Worm (Caenorhabditis elegans) whole organism, young adult: ENCODE data around the gene E02C12.10.

ENCODE experiments used
- B0035.1 ChIP-seq: sonication (generic microtip); optimal IDR thresholded peaks from 2 replicates; lab custom pipeline; 2016; ENCODE audit warnings: missing genetic modification characterization, mild to moderate bottlenecking, missing compliant biosample characterization, missing genotype, missing genetic modification reagents
- B0261.1 ChIP-seq: sonication (generic microtip); optimal IDR thresholded peaks from 2 replicates; lab custom pipeline; 2016; ENCODE audit warnings: mild to moderate bottlenecking, missing genetic modification characterization, moderate library complexity, missing compliant biosample characterization
- F10E7.11 ChIP-seq: sonication (generic microtip); optimal IDR thresholded peaks from 2 replicates; lab custom pipeline; 2017; ENCODE audit warnings: mild to moderate bottlenecking, missing genetic modification characterization, moderate library complexity, missing compliant biosample characterization
- F22D6.2 ChIP-seq: sonication (generic microtip); optimal IDR thresholded peaks from 2 replicates; lab custom pipeline; 2016; ENCODE audit warnings: mild to moderate bottlenecking, missing genetic modification characterization, missing compliant biosample characterization
- F23B12.7 ChIP-seq: sonication (generic microtip); optimal IDR thresholded peaks from 2 replicates; lab custom pipeline; 2017; ENCODE audit warnings: missing genetic modification characterization, mild to moderate bottlenecking, missing compliant biosample characterization, antibody characterized with exemption, moderate library complexity; ENCODE audit not compliant: insufficient read depth
- F33H1.4 ChIP-seq: fragments of 200-800 bp; sonication (Bioruptor generic); IDR thresholded peaks from 2 replicates; pipeline ENCODE4 v1.3.6; 2022; ENCODE audit warnings: missing genetic modification reagents, missing genetic modification characterization, missing compliant biosample characterization
- F49E8.2 ChIP-seq: sonication (generic microtip); optimal IDR thresholded peaks from 3 replicates; lab custom pipeline; 2017; ENCODE audit warnings: missing genetic modification characterization, mild to moderate bottlenecking, missing compliant biosample characterization, antibody characterized with exemption, moderate library complexity; ENCODE audit not compliant: insufficient read depth
- F57A8.1 ChIP-seq: fragments of 200-800 bp; sonication (Bioruptor generic); optimal IDR thresholded peaks from 2 replicates; lab custom pipeline; 2018; ENCODE audit warnings: mild to moderate bottlenecking, missing genetic modification characterization, moderate library complexity, missing compliant biosample characterization
- K12H6.12 ChIP-seq: fragments of 200-800 bp; sonication (Bioruptor generic); optimal IDR thresholded peaks from 2 replicates; lab custom pipeline; 2018; ENCODE audit warnings: mild to moderate bottlenecking, missing genetic modification characterization, missing compliant biosample characterization
- T07F8.4 ChIP-seq: sonication (generic microtip); optimal IDR thresholded peaks from 2 replicates; lab custom pipeline; 2016; ENCODE audit warnings: mild to moderate bottlenecking, missing genetic modification characterization, moderate library complexity, missing compliant biosample characterization
- ama-1 ChIP-seq, 3 experiments: fragments of 150-350 bp in 1 of 3; sonication (generic microtip) in 2 of 3; optimal IDR thresholded peaks; 2 replicates each; lab custom pipeline; 2014 to 2018; ENCODE audit warnings: missing biosample characterization in 2 of 3, missing genetic modification characterization in 2 of 3, missing genetic modification reagents in 2 of 3
- aptf-2 ChIP-seq: fragments of 200-800 bp; sonication (Bioruptor generic); conservative IDR thresholded peaks from 2 replicates; pipeline ENCODE4 v1.3.6; 2022; ENCODE audit warnings: missing genetic modification reagents, missing genetic modification characterization, missing compliant biosample characterization
- attf-3 ChIP-seq: fragments of 200-800 bp; sonication (Bioruptor generic); conservative IDR thresholded peaks from 2 replicates; pipeline ENCODE4 v1.3.6; 2022; ENCODE audit warnings: missing genetic modification reagents, missing genetic modification characterization, missing compliant biosample characterization
- bed-1 ChIP-seq: fragments of 200-800 bp; sonication (Bioruptor generic); IDR thresholded peaks from 2 replicates; pipeline ENCODE4 v1.3.6; 2022; ENCODE audit warnings: missing genetic modification reagents, missing genetic modification characterization, missing compliant biosample characterization
- cebp-2 ChIP-seq: fragments of 200-800 bp; sonication (Bioruptor generic); IDR thresholded peaks from 2 replicates; pipeline ENCODE4 v1.3.6; 2022; ENCODE audit warnings: missing genetic modification characterization, missing compliant biosample characterization
- ceh-27 ChIP-seq: fragments of 200-800 bp; sonication (Bioruptor generic); optimal IDR thresholded peaks from 2 replicates; lab custom pipeline; 2018; ENCODE audit warnings: mild to moderate bottlenecking, missing genetic modification characterization, moderate library complexity, missing compliant biosample characterization
- ceh-40 ChIP-seq: fragments of 200-800 bp; sonication (Bioruptor generic); IDR thresholded peaks from 2 replicates; pipeline ENCODE4 v1.3.6; 2022; ENCODE audit warnings: missing genetic modification characterization, missing compliant biosample characterization
- ceh-91 ChIP-seq: fragments of 200-800 bp; sonication (Bioruptor generic); IDR thresholded peaks from 2 replicates; pipeline ENCODE4 v1.3.6; 2022; ENCODE audit warnings: missing genetic modification reagents, missing genetic modification characterization, missing compliant biosample characterization
- chd-7 ChIP-seq: sonication (generic microtip); optimal IDR thresholded peaks from 2 replicates; lab custom pipeline; 2016; ENCODE audit warnings: mild to moderate bottlenecking, missing genetic modification characterization, moderate library complexity, missing compliant biosample characterization
- die-1 ChIP-seq: sonication (generic microtip); optimal IDR thresholded peaks from 2 replicates; lab custom pipeline; 2016; ENCODE audit warnings: missing genotype, mild to moderate bottlenecking, missing genetic modification characterization, missing compliant biosample characterization
- dox-1 ChIP-seq: fragments of 200-800 bp; sonication (Bioruptor generic); IDR thresholded peaks from 2 replicates; pipeline ENCODE4 v1.3.6; 2022; ENCODE audit warnings: missing genetic modification reagents, missing genetic modification characterization, missing compliant biosample characterization
- dpl-1 ChIP-seq: fragments of 150-350 bp; optimal IDR thresholded peaks from 2 replicates; lab custom pipeline; 2014; ENCODE audit warnings: missing biosample characterization, missing genetic modification reagents, missing genetic modification characterization
- efl-1 ChIP-seq: fragments of 150-350 bp; optimal IDR thresholded peaks from 2 replicates; lab custom pipeline; 2014; ENCODE audit warnings: missing biosample characterization, missing genetic modification reagents, missing genetic modification characterization
- ets-4 ChIP-seq: fragments of 200-800 bp; sonication (Bioruptor generic); optimal IDR thresholded peaks from 2 replicates; lab custom pipeline; 2018; ENCODE audit warnings: mild to moderate bottlenecking, missing genetic modification characterization, missing compliant biosample characterization
- him-1 ChIP-seq: sonication (generic microtip); optimal IDR thresholded peaks from 2 replicates; lab custom pipeline; 2016; ENCODE audit warnings: missing genotype, missing genetic modification reagents, missing genetic modification characterization, missing compliant biosample characterization
- lin-35 ChIP-seq, 3 experiments: fragments of 150-350 bp in 2 of 3; sonication (generic microtip) in 1 of 3; optimal IDR thresholded peaks; 2 replicates each; lab custom pipeline; 2014 to 2018; ENCODE audit warnings: missing biosample characterization in 3 of 3, missing genetic modification characterization in 3 of 3, missing genetic modification reagents in 3 of 3
- lin-54 ChIP-seq: fragments of 200-800 bp; sonication (Bioruptor generic); optimal IDR thresholded peaks from 2 replicates; lab custom pipeline; 2018; ENCODE audit warnings: mild to moderate bottlenecking, missing genetic modification characterization, missing compliant biosample characterization
- lir-1 ChIP-seq: fragments of 200-800 bp; sonication (Bioruptor generic); conservative IDR thresholded peaks from 2 replicates; pipeline ENCODE4 v1.3.6; 2022; ENCODE audit warnings: missing genetic modification reagents, missing genetic modification characterization, missing compliant biosample characterization
- lsl-1 ChIP-seq: fragments of 200-800 bp; sonication (Bioruptor generic); optimal IDR thresholded peaks from 2 replicates; lab custom pipeline; 2018; ENCODE audit warnings: mild to moderate bottlenecking, missing genetic modification characterization, moderate library complexity, missing compliant biosample characterization
- mcd-1 ChIP-seq: fragments of 200-800 bp; sonication (Bioruptor generic); IDR thresholded peaks from 2 replicates; pipeline ENCODE4 v1.3.6; 2022; ENCODE audit warnings: missing genetic modification reagents, missing genetic modification characterization, missing compliant biosample characterization
- mel-28 ChIP-seq: sonication (generic microtip); optimal IDR thresholded peaks from 2 replicates; lab custom pipeline; 2016; ENCODE audit warnings: borderline replicate concordance, mild to moderate bottlenecking, missing genetic modification characterization, missing compliant biosample characterization
- mxl-1 ChIP-seq: sonication (generic microtip); optimal IDR thresholded peaks from 2 replicates; lab custom pipeline; 2016; ENCODE audit warnings: missing genetic modification characterization, missing compliant biosample characterization
- nhr-120 ChIP-seq: fragments of 200-800 bp; sonication (Bioruptor generic); IDR thresholded peaks from 2 replicates; pipeline ENCODE4 v1.3.6; 2022; ENCODE audit warnings: missing genetic modification characterization, missing compliant biosample characterization
- nhr-27 ChIP-seq: fragments of 200-800 bp; sonication (Bioruptor generic); optimal IDR thresholded peaks from 2 replicates; lab custom pipeline; 2018; ENCODE audit warnings: mild to moderate bottlenecking, missing genetic modification characterization, moderate library complexity, missing compliant biosample characterization
- pbrm-1 ChIP-seq: fragments of 200-800 bp; sonication (Bioruptor generic); IDR thresholded peaks from 2 replicates; pipeline ENCODE4 v1.3.6; 2022; ENCODE audit warnings: missing genetic modification reagents, missing genetic modification characterization, missing compliant biosample characterization
- rpc-1 ChIP-seq, 2 experiments: fragments of 150-350 bp in 1 of 2; sonication (generic microtip) in 1 of 2; optimal IDR thresholded peaks; 2 replicates each; lab custom pipeline; 2014 to 2018; ENCODE audit warnings: missing biosample characterization in 1 of 2, missing genetic modification characterization in 1 of 2, missing genetic modification reagents in 1 of 2, missing genotype in 1 of 2
- snpc-3.4 ChIP-seq: sonication (generic microtip); optimal IDR thresholded peaks from 2 replicates; lab custom pipeline; 2017; ENCODE audit warnings: missing genetic modification characterization, mild to moderate bottlenecking, missing compliant biosample characterization, antibody characterized with exemption, moderate library complexity, missing genotype, missing genetic modification reagents
- unc-130 ChIP-seq: sonication (generic microtip); optimal IDR thresholded peaks from 2 replicates; lab custom pipeline; 2016; ENCODE audit warnings: missing genetic modification reagents, missing genetic modification characterization, missing compliant biosample characterization
- zim-3 ChIP-seq: sonication (generic microtip); optimal IDR thresholded peaks from 2 replicates; lab custom pipeline; 2017; ENCODE audit warnings: mild to moderate bottlenecking, missing genetic modification characterization, moderate library complexity, missing compliant biosample characterization
- ztf-22 ChIP-seq: fragments of 200-800 bp; sonication (Bioruptor generic); optimal IDR thresholded peaks from 2 replicates; lab custom pipeline; 2018; ENCODE audit warnings: mild to moderate bottlenecking, missing genetic modification characterization, moderate library complexity, missing compliant biosample characterization
- ztf-6 ChIP-seq: fragments of 200-800 bp; sonication (Bioruptor generic); IDR thresholded peaks from 2 replicates; pipeline ENCODE4 v1.3.6; 2022; ENCODE audit warnings: missing genetic modification reagents, missing genetic modification characterization, missing compliant biosample characterization

The E02C12.10 gene

DNA sequence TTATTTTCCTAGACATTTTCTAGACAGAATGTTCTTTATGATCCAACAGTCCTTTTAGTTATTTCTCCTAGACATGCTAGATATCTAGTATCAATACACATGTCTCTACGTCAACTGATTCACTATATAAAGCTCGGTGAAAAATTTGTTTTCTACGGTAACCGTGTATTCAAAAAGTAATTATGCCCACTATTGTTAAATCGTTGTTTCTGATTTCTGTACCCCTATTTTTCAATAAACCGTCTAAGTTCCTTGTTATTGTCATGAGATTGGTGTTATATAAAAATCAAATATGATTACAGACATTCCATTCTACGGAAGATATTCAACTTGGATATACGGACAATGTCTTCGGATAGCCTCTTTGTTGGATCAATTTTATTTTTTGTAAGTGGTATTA lies 25.3 kb downstream of the E02C12.10 start, which contains the start of gene srx-46:
srx-46 (plus strand) TSS at position 301 of the 400 bp plus-strand sequence.
- no peak for TF ChIP-seq mcd-1 (GFP tag; lab: Robert Waterston, UW)
- no peak for TF ChIP-seq F33H1.4 (GFP tag; lab: Robert Waterston, UW)
- no peak for TF ChIP-seq dox-1 (GFP tag; lab: Robert Waterston, UW)
- TF ChIP-seq aptf-2, result no peak
- no peak for TF ChIP-seq nhr-27
- no peak for TF ChIP-seq B0035.1 (tag; lab: Kevin White, UChicago)
- no peak for TF ChIP-seq mel-28 (tag; lab: Kevin White, UChicago)
- no peak for TF ChIP-seq F23B12.7
- no peak for TF ChIP-seq F10E7.11 (tag; lab: Kevin White, UChicago)
- no peak for TF ChIP-seq F57A8.1
- TF ChIP-seq bed-1 (GFP tag; lab: Robert Waterston, UW), result no peak
- TF ChIP-seq efl-1 (GFP tag; lab: Kevin White, UChicago), result no peak
- TF ChIP-seq lsl-1, result no peak
- TF ChIP-seq B0261.1 (tag; lab: Kevin White, UChicago), result no peak
- TF ChIP-seq nhr-120 (GFP tag; lab: Robert Waterston, UW), result no peak
- TF ChIP-seq F49E8.2 (tag; lab: Kevin White, UChicago), result no peak
- no peak for TF ChIP-seq zim-3 (tag; lab: Kevin White, UChicago)
- TF ChIP-seq die-1, result no peak
- no peak for TF ChIP-seq ceh-91 (GFP tag; lab: Robert Waterston, UW)
- TF ChIP-seq, all 124 proteins: peak for 0

DNA sequence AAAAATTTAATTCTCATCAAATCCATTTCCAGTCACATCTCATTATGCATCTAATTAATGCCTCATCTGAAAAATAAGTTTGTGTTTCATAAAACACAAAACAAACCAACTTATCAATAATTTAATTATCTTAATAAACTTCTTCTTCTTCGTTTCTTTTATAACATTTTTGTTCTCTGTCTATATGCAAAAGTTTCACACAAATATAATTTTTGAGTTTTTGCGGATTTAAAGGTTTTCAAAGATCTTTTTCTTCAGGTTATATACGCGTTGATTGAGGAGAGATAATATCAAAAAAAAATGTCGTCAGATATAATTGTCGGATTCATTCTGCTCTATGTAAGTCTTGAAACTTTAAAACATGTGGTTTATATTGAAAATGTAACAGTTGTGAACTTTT lies 28.5 kb downstream of the E02C12.10 start, which contains the start of gene srx-47:
srx-47 (plus strand) TSS at position 301 of the 400 bp plus-strand sequence.
- TF ChIP-seq rpc-1 (optimal IDR thresholded peaks at IDR 0.05; lab: Kevin White, UChicago) (no peak), rpc-1 (tag; optimal IDR thresholded peaks at IDR 0.05; lab: Kevin White, UChicago) (no peak), efl-1 (GFP tag; lab: Kevin White, UChicago) (no peak), lir-1 (GFP tag; lab: Robert Waterston, UW) (no peak), unc-130 (GFP tag; lab: Kevin White, UChicago) (no peak), cebp-2 (GFP tag; lab: Robert Waterston, UW) (no peak), pbrm-1 (GFP tag; lab: Robert Waterston, UW) (no peak), F22D6.2 (tag; lab: Kevin White, UChicago) (no peak), ama-1 (optimal IDR thresholded peaks at IDR 0.05; lab: Kevin White, UChicago) (no peak), ama-1 (GFP tag; optimal IDR thresholded peaks at IDR 0.05; lab: Kevin White, UChicago) (no peak), ceh-40 (GFP tag; lab: Robert Waterston, UW) (no peak), ztf-6 (GFP tag; lab: Robert Waterston, UW) (no peak), ztf-22 (GFP tag; lab: Kevin White, UChicago) (no peak), chd-7 (no peak), zim-3 (tag; lab: Kevin White, UChicago) (no peak), mxl-1 (tag; lab: Kevin White, UChicago) (no peak), K12H6.12 (tag; lab: Kevin White, UChicago) (no peak), T07F8.4 (tag; lab: Kevin White, UChicago) (no peak), ceh-27 (GFP tag; lab: Kevin White, UChicago) (no peak)

DNA sequence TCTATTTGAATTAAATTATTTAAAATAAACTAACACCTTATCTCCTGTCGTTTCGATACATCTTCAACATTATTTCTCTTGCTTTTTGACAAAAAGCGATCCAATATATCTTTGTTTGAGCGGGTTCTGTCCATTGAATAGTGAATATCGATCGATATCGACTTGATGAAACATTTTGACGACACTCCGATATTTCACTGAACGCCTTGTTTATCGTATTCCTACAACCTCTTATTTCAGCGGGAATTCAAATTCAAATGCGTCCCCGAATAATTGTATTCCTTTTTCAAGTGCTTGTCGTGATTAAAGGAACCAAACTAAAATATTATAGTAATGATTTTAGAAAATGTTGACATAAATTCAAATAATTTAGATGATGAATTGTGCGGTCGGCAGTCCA lies 31.4 kb downstream of the E02C12.10 start, which contains the start of the genes K07B1.7 and try-5:
K07B1.7 (minus strand) TSS at position 159 of the 400 bp plus-strand sequence.
try-5 (plus strand) TSS at position 241 of the 400 bp plus-strand sequence.
- TF ChIP-seq efl-1 (GFP tag; lab: Kevin White, UChicago) (peak; percentile 68), dpl-1 (peak; percentile 26), lin-35 (GFP tag; optimal IDR thresholded peaks at IDR 0.05; lab: Kevin White, UChicago) (peak in 1 of 3 experiments; percentile 85), lin-54 (peak; percentile 87), snpc-3.4 (tag; lab: Kevin White, UChicago) (no peak), attf-3 (peak; percentile 93), him-1 (tag; lab: Kevin White, UChicago) (peak; percentile 36), ets-4 (GFP tag; lab: Kevin White, UChicago) (no peak)
- TF ChIP-seq, all 124 proteins: peak for 6
